Fruit fly (Drosophila melanogaster) whole organism, embryonic: ENCODE results near the gene Hr38.

Experiments used
- Atf6 ChIP-seq: fragments of 200-800 bp; sonication (Bioruptor generic); IDR thresholded peaks from 2 replicates; pipeline ENCODE4 v1.3.6; 2022; ENCODE audit warnings: missing biosample characterization, missing genetic modification characterization
- CG10267 ChIP-seq: fragments of 200-800 bp; sonication (Bioruptor generic); optimal IDR thresholded peaks from 2 replicates; lab custom pipeline; 2018; ENCODE audit warnings: missing biosample characterization, mild to moderate bottlenecking, missing genetic modification characterization, moderate library complexity
- CG10543 ChIP-seq: fragments of 200-800 bp; sonication (Bioruptor generic); optimal IDR thresholded peaks from 3 replicates; lab custom pipeline; 2017; ENCODE audit warnings: missing biosample characterization, mild to moderate bottlenecking, missing genetic modification characterization, moderate library complexity
- CG10654 ChIP-seq: fragments of 200-800 bp; sonication (Bioruptor generic); optimal IDR thresholded peaks from 2 replicates; lab custom pipeline; 2016; ENCODE audit warnings: missing biosample characterization, missing genetic modification characterization
- CG1233 ChIP-seq: fragments of 200-800 bp; sonication (Bioruptor generic); optimal IDR thresholded peaks from 4 replicates; lab custom pipeline; 2018; ENCODE audit warnings: missing biosample characterization, mild to moderate bottlenecking, missing genetic modification characterization
- CG12769 ChIP-seq: fragments of 200-800 bp; sonication (Bioruptor generic); optimal IDR thresholded peaks from 2 replicates; lab custom pipeline; 2019; ENCODE audit warnings: missing biosample characterization, mild to moderate bottlenecking, missing genetic modification characterization, moderate library complexity
- CG14050 ChIP-seq: fragments of 200-800 bp; sonication (Bioruptor generic); IDR thresholded peaks from 3 replicates; pipeline ENCODE4 v1.3.6; 2022; ENCODE audit warnings: missing biosample characterization, missing genetic modification characterization
- CG15073 ChIP-seq: fragments of 200-800 bp; sonication (Bioruptor generic); optimal IDR thresholded peaks from 2 replicates; lab custom pipeline; 2016; ENCODE audit warnings: missing biosample characterization, missing genetic modification characterization
- CG16813 ChIP-seq: fragments of 200-800 bp; sonication (Bioruptor generic); IDR thresholded peaks from 3 replicates; pipeline ENCODE4 v1.3.6; 2022; ENCODE audit warnings: missing biosample characterization, missing genetic modification characterization; ENCODE audit not compliant: partially characterized antibody
- CG17328 ChIP-seq: fragments of 200-800 bp; sonication (Bioruptor generic); IDR thresholded peaks from 2 replicates; pipeline ENCODE4 v1.3.6; 2022; ENCODE audit warnings: missing biosample characterization, missing genetic modification characterization
- CG17829 ChIP-seq: fragments of 200-800 bp; optimal IDR thresholded peaks from 2 replicates; lab custom pipeline; 2019; ENCODE audit warnings: missing biosample characterization, mild to moderate bottlenecking, missing genetic modification characterization, moderate library complexity
- CG2129 ChIP-seq: fragments of 200-800 bp; sonication (Bioruptor generic); IDR thresholded peaks from 2 replicates; pipeline ENCODE4 v1.3.6; 2022; ENCODE audit warnings: missing biosample characterization, missing genetic modification characterization; ENCODE audit not compliant: partially characterized antibody
- CG3838 ChIP-seq: fragments of 200-800 bp; sonication (Bioruptor generic); optimal IDR thresholded peaks from 3 replicates; lab custom pipeline; 2016; ENCODE audit warnings: missing biosample characterization, missing genetic modification characterization
- CG4328 ChIP-seq: fragments of 200-800 bp; sonication (Bioruptor generic); optimal IDR thresholded peaks from 3 replicates; lab custom pipeline; 2017; ENCODE audit warnings: missing biosample characterization, missing genetic modification reagents, missing genetic modification characterization
- CG4730 ChIP-seq: fragments of 200-800 bp; sonication (Bioruptor generic); IDR thresholded peaks from 2 replicates; pipeline ENCODE4 v1.3.6; 2022; ENCODE audit warnings: missing biosample characterization, missing genetic modification characterization
- CG5180 ChIP-seq: fragments of 200-800 bp; sonication (Bioruptor generic); optimal IDR thresholded peaks from 3 replicates; lab custom pipeline; 2017; ENCODE audit warnings: missing biosample characterization, missing genetic modification characterization, mild to moderate bottlenecking, moderate library complexity, missing genetic modification reagents
- CG6683 ChIP-seq: fragments of 200-800 bp; sonication (Bioruptor generic); optimal IDR thresholded peaks from 2 replicates; lab custom pipeline; 2017; ENCODE audit warnings: missing biosample characterization, mild to moderate bottlenecking, missing genetic modification characterization, missing genetic modification reagents
- CG6689 ChIP-seq: fragments of 200-800 bp; sonication (Bioruptor generic); IDR thresholded peaks from 2 replicates; pipeline ENCODE4 v1.3.6; 2022; ENCODE audit warnings: missing biosample characterization, missing genetic modification characterization
- CG6813 ChIP-seq: fragments of 200-800 bp; sonication (Bioruptor generic); optimal IDR thresholded peaks from 2 replicates; lab custom pipeline; 2017; ENCODE audit warnings: missing biosample characterization, missing genetic modification characterization, mild to moderate bottlenecking, moderate library complexity, missing genetic modification reagents
- CG7271 ChIP-seq: fragments of 200-800 bp; sonication (Bioruptor generic); optimal IDR thresholded peaks from 2 replicates; lab custom pipeline; 2018; ENCODE audit warnings: missing biosample characterization, mild to moderate bottlenecking, missing genetic modification characterization, moderate library complexity
- CG8290 ChIP-seq, 3 experiments: fragments of 200-800 bp; sonication (Bioruptor generic); optimal IDR thresholded peaks; 2 replicates each; lab custom pipeline; 2016 to 2019; ENCODE audit warnings: missing biosample characterization in 3 of 3, missing genetic modification characterization in 3 of 3, mild to moderate bottlenecking in 2 of 3, moderate library complexity in 1 of 3
- CG8765 ChIP-seq: fragments of 200-800 bp; sonication (Bioruptor generic); IDR thresholded peaks from 2 replicates; pipeline ENCODE4 v1.3.6; 2022; ENCODE audit warnings: missing biosample characterization, missing genetic modification characterization
- CG8924 ChIP-seq: fragments of 200-800 bp; optimal IDR thresholded peaks from 3 replicates; lab custom pipeline; 2019; ENCODE audit warnings: missing biosample characterization, mild to moderate bottlenecking, missing genetic modification characterization, moderate library complexity
- CG9817 ChIP-seq: fragments of 200-800 bp; sonication (Bioruptor generic); optimal IDR thresholded peaks from 2 replicates; lab custom pipeline; 2018; ENCODE audit warnings: missing biosample characterization, mild to moderate bottlenecking, missing genetic modification characterization, moderate library complexity
- Gsc ChIP-seq: fragments of 200-800 bp; sonication (Bioruptor generic); IDR thresholded peaks from 2 replicates; pipeline ENCODE4 v1.3.6; 2022; ENCODE audit warnings: missing biosample characterization, missing genetic modification characterization
- HLH54F ChIP-seq: fragments of 200-800 bp; sonication (Bioruptor generic); optimal IDR thresholded peaks from 3 replicates; lab custom pipeline; 2016; ENCODE audit warnings: missing biosample characterization, missing genetic modification characterization
- Mad ChIP-seq: fragments of 200-800 bp; sonication (Bioruptor generic); optimal IDR thresholded peaks from 2 replicates; lab custom pipeline; 2016; ENCODE audit warnings: missing biosample characterization, missing genetic modification characterization
- Med ChIP-seq: fragments of 200-800 bp; sonication (Bioruptor generic); peaks from one replicate; lab custom pipeline; 2016; ENCODE audit warnings: missing biosample characterization, missing genetic modification characterization, mild to moderate bottlenecking, inconsistent platforms, moderate library complexity
- Meics ChIP-seq: fragments of 200-800 bp; sonication (Bioruptor generic); optimal IDR thresholded peaks from 2 replicates; lab custom pipeline; 2017; ENCODE audit warnings: missing biosample characterization, mild to moderate bottlenecking, missing genetic modification characterization
- NC2β ChIP-seq: fragments of 200-800 bp; sonication (Bioruptor generic); optimal IDR thresholded peaks from 2 replicates; lab custom pipeline; 2016; ENCODE audit warnings: missing biosample characterization, missing genetic modification characterization
- Optix ChIP-seq: fragments of 200-800 bp; sonication (Bioruptor generic); IDR thresholded peaks from 3 replicates; pipeline ENCODE4 v1.3.6; 2022; ENCODE audit warnings: missing biosample characterization, missing genetic modification characterization
- Ravus ChIP-seq: fragments of 200-800 bp; sonication (Bioruptor generic); IDR thresholded peaks from 2 replicates; pipeline ENCODE4 v1.3.6; 2022; ENCODE audit warnings: missing biosample characterization, missing genetic modification characterization
- Six4 ChIP-seq: fragments of 200-800 bp; sonication (Bioruptor generic); optimal IDR thresholded peaks from 2 replicates; lab custom pipeline; 2016; ENCODE audit warnings: missing biosample characterization, missing genetic modification characterization
- al ChIP-seq: fragments of 200-800 bp; sonication (Bioruptor generic); IDR thresholded peaks from 2 replicates; pipeline ENCODE4 v1.3.6; 2022; ENCODE audit warnings: missing biosample characterization, missing genetic modification characterization
- caup ChIP-seq: fragments of 200-800 bp; sonication (Bioruptor generic); optimal IDR thresholded peaks from 3 replicates; lab custom pipeline; 2017; ENCODE audit warnings: missing biosample characterization, mild to moderate bottlenecking, missing genetic modification characterization, moderate library complexity; ENCODE audit not compliant: severe bottlenecking
- cg ChIP-seq: fragments of 200-800 bp; sonication (Bioruptor generic); optimal IDR thresholded peaks from 3 replicates; lab custom pipeline; 2019; ENCODE audit warnings: missing biosample characterization, mild to moderate bottlenecking, missing genetic modification characterization, moderate library complexity
- chn ChIP-seq: fragments of 200-800 bp; sonication (Bioruptor generic); optimal IDR thresholded peaks from 2 replicates; lab custom pipeline; 2016; ENCODE audit warnings: missing biosample characterization, missing genetic modification characterization
- corto ChIP-seq: fragments of 200-800 bp; sonication (Bioruptor generic); optimal IDR thresholded peaks from 2 replicates; lab custom pipeline; 2016; ENCODE audit warnings: missing biosample characterization, mild to moderate bottlenecking, missing genetic modification characterization, moderate library complexity
- dmrt99B ChIP-seq: fragments of 200-800 bp; sonication (Bioruptor generic); optimal IDR thresholded peaks from 2 replicates; lab custom pipeline; 2018; ENCODE audit warnings: missing biosample characterization, mild to moderate bottlenecking, missing genetic modification characterization, moderate library complexity
- fd102C ChIP-seq: fragments of 200-800 bp; sonication (Bioruptor generic); optimal IDR thresholded peaks from 2 replicates; lab custom pipeline; 2018; ENCODE audit warnings: missing biosample characterization, mild to moderate bottlenecking, missing genetic modification characterization, moderate library complexity
- fd64A ChIP-seq: fragments of 200-800 bp; sonication (Bioruptor generic); optimal IDR thresholded peaks from 3 replicates; lab custom pipeline; 2018; ENCODE audit warnings: missing biosample characterization, mild to moderate bottlenecking, missing genetic modification characterization
- hth ChIP-seq: fragments of >200 bp; optimal IDR thresholded peaks from 2 replicates; lab custom pipeline; 2017; ENCODE audit warnings: inconsistent platforms
- jumu ChIP-seq: fragments of 200-800 bp; sonication (Bioruptor generic); optimal IDR thresholded peaks from 3 replicates; lab custom pipeline; 2016; ENCODE audit warnings: missing biosample characterization, missing genetic modification characterization
- luna ChIP-seq: fragments of 200-800 bp; sonication (Bioruptor generic); optimal IDR thresholded peaks from 2 replicates; lab custom pipeline; 2016; ENCODE audit warnings: missing biosample characterization, missing genetic modification characterization
- pb ChIP-seq: fragments of 200-800 bp; sonication (Bioruptor generic); optimal IDR thresholded peaks from 3 replicates; lab custom pipeline; 2016; ENCODE audit warnings: missing biosample characterization, missing genetic modification characterization
- prd ChIP-seq, 3 experiments: fragments of >200 bp in 2 of 3; fragments of 200-800 bp in 1 of 3; sonication (Bioruptor generic) in 1 of 3; optimal IDR thresholded peaks in 2 of 3; IDR thresholded peaks in 1 of 3; 2 replicates in 2 of 3; 3 replicates in 1 of 3; pipeline versions ENCODE4 v1.3.6 to Lab custom; 2017 to 2022; ENCODE audit warnings: missing biosample characterization in 1 of 3, missing genetic modification characterization in 1 of 3
- shn ChIP-seq: fragments of 200-800 bp; sonication (Bioruptor generic); optimal IDR thresholded peaks from 3 replicates; lab custom pipeline; 2016; ENCODE audit warnings: missing biosample characterization, missing genetic modification characterization
- slp2 ChIP-seq: fragments of 200-800 bp; sonication (Bioruptor generic); optimal IDR thresholded peaks from 2 replicates; lab custom pipeline; 2016; ENCODE audit warnings: missing biosample characterization, missing genetic modification characterization
- sna ChIP-seq: fragments of 200-800 bp; sonication (Bioruptor generic); IDR thresholded peaks from 2 replicates; pipeline ENCODE4 v1.3.6; 2022; ENCODE audit warnings: missing biosample characterization, missing genetic modification characterization; ENCODE audit not compliant: partially characterized antibody

The Hr38 gene

dm6 chr2L:20752160-20752559 is 37.8 kb upstream of the Hr38 start, which contains the start of the genes Amacr and Ns4 (continued):
- TF ChIP-seq CG12769 (tag; lab: Kevin White, UChicago) = no peak
- TF ChIP-seq CG5180 (GFP tag; lab: Kevin White, UChicago) = no peak
- no peak for TF ChIP-seq Six4 (GFP tag; lab: Kevin White, UChicago)
- no peak for TF ChIP-seq Ravus (GFP tag; lab: Robert Waterston, UW)
- no peak for TF ChIP-seq CG7271 (tag; lab: Kevin White, UChicago)
- TF ChIP-seq fd102C (GFP tag; lab: Kevin White, UChicago) = no peak
- no peak for TF ChIP-seq fd64A (GFP tag; lab: Kevin White, UChicago)
- TF ChIP-seq sna = peak; percentile 39; the same call in 1 of the 2 replicates
- peak; percentile 28 for TF ChIP-seq Meics
- no peak for TF ChIP-seq CG6813 (GFP tag; lab: Kevin White, UChicago)
- TF ChIP-seq dmrt99B (tag; lab: Kevin White, UChicago) = no peak
- peak; percentile 31 for TF ChIP-seq CG10267
- TF ChIP-seq cg (GFP tag; lab: Kevin White, UChicago) = no peak
- TF ChIP-seq NC2β = peak; percentile 25
- TF ChIP-seq slp2 = peak; percentile 47
- no peak for TF ChIP-seq CG6683 (GFP tag; lab: Kevin White, UChicago)
- peak; percentile 45 for TF ChIP-seq shn (GFP tag; lab: Kevin White, UChicago)
- TF ChIP-seq CG17328 (GFP tag; lab: Robert Waterston, UW) = peak; percentile 40; the same call in 1 of the 2 replicates
- TF ChIP-seq CG16813 = 0 out of 3 replicates have a peak, but pooled peaks have one; percentile 25
- no peak for TF ChIP-seq CG4328
- TF ChIP-seq pb (GFP tag; lab: Kevin White, UChicago) = peak; percentile 49
- TF ChIP-seq CG15073 (GFP tag; lab: Kevin White, UChicago) = no peak
- TF ChIP-seq chn (GFP tag; lab: Kevin White, UChicago) = peak; percentile 65
- no peak for TF ChIP-seq CG3838 (GFP tag; lab: Kevin White, UChicago)
- no peak for TF ChIP-seq CG1233 (GFP tag; lab: Kevin White, UChicago)
- no peak for TF ChIP-seq CG6689 (GFP tag; lab: Robert Waterston, UW)
- TF ChIP-seq luna = peak; percentile 16
- TF ChIP-seq corto (GFP tag; lab: Kevin White, UChicago) = no peak
- TF ChIP-seq Optix = 0 out of 3 replicates have a peak, but pooled peaks have one; percentile 29
- TF ChIP-seq CG8924 = no peak
- TF ChIP-seq prd (optimal IDR thresholded peaks at IDR 0.05; lab: Kevin White, UChicago) = no peak
- peak; percentile 46; the same call in 1 of the 3 replicates for TF ChIP-seq prd (GFP tag; IDR thresholded peaks at IDR 0.05; lab: Robert Waterston, UW)
- TF ChIP-seq CG4730 (GFP tag; lab: Robert Waterston, UW) = 0 out of 2 replicates have a peak, but pooled peaks have one; percentile 31
- no peak for TF ChIP-seq CG8765 (GFP tag; lab: Robert Waterston, UW)
- TF ChIP-seq CG8290 (GFP tag; optimal IDR thresholded peaks at IDR 0.05; lab: Kevin White, UChicago) = no peak
- peak in 1 of 2 experiments; percentile 2 for TF ChIP-seq CG8290 (tag; optimal IDR thresholded peaks at IDR 0.05; lab: Kevin White, UChicago)
- no peak for TF ChIP-seq CG2129 (GFP tag; lab: Robert Waterston, UW)
- no peak for TF ChIP-seq caup
- TF ChIP-seq CG10654 (GFP tag; lab: Kevin White, UChicago) = no peak
- peak; percentile 66 for TF ChIP-seq jumu (GFP tag; lab: Kevin White, UChicago)
- peak; percentile 36 for TF ChIP-seq Mad (GFP tag; lab: Kevin White, UChicago)
- TF ChIP-seq Atf6 (GFP tag; lab: Robert Waterston, UW) = peak; percentile 11; the same call in 1 of the 2 replicates
- TF ChIP-seq al (GFP tag; lab: Robert Waterston, UW) = peak; percentile 62
- no peak for TF ChIP-seq hth (lab: Kevin White, UChicago)
- peak; percentile 26 for TF ChIP-seq CG17829
- TF ChIP-seq Med (GFP tag; lab: Kevin White, UChicago) = peak; percentile 93
- TF ChIP-seq HLH54F (GFP tag; lab: Kevin White, UChicago) = peak; percentile 75
- TF ChIP-seq CG10543 (GFP tag; lab: Kevin White, UChicago) = no peak
- 0 out of 3 replicates have a peak, but pooled peaks have one; percentile 24 for TF ChIP-seq CG14050 (GFP tag; lab: Robert Waterston, UW)
- TF ChIP-seq Gsc = no peak
- TF ChIP-seq CG9817 (tag; lab: Kevin White, UChicago) = peak; percentile 53
